Fruit fly (Drosophila melanogaster): ENCODE results near the gene Tom.

- TF ChIP-seq CG8478 (optimal IDR thresholded peaks at IDR 0.05), result no peak
- TF ChIP-seq CTCF (optimal IDR thresholded peaks at IDR 0.05), result no peak
Measured at dm6 chr3L:14952858-14953669, 16.1 kb upstream of the Tom start.
